Worm (Caenorhabditis elegans) whole organism, L4 larva: Measurements from ENCODE around the gene T23G5.2.

ENCODE experiments used
- F49E8.2 ChIP-seq: sonication (generic microtip); optimal IDR thresholded peaks from 2 replicates; lab custom pipeline; 2016; ENCODE audit warnings: missing compliant biosample characterization, mild to moderate bottlenecking, missing genetic modification characterization, borderline replicate concordance
- aha-1 ChIP-seq: fragments of 150-350 bp; peaks from one replicate; lab custom pipeline; 2014; ENCODE audit warnings: missing biosample characterization, missing genetic modification characterization
- attf-4 ChIP-seq: sonication (generic microtip); optimal IDR thresholded peaks from 3 replicates; lab custom pipeline; 2017; ENCODE audit warnings: missing biosample characterization, missing genetic modification characterization
- ceh-62 ChIP-seq: sonication (generic microtip); optimal IDR thresholded peaks from 2 replicates; lab custom pipeline; 2017; ENCODE audit warnings: missing biosample characterization, missing genetic modification characterization
- ceh-82 ChIP-seq: sonication (generic microtip); optimal IDR thresholded peaks from 2 replicates; lab custom pipeline; 2017; ENCODE audit warnings: missing biosample characterization, missing genetic modification characterization
- ctbp-1 ChIP-seq: fragments of 200-800 bp; sonication (Bioruptor generic); IDR thresholded peaks from 2 replicates; pipeline ENCODE4 v1.3.6; 2022; ENCODE audit warnings: missing genetic modification reagents, missing genetic modification characterization, missing compliant biosample characterization
- daf-16 ChIP-seq, 3 experiments: sonication (generic microtip); optimal IDR thresholded peaks; 2 replicates each; lab custom pipeline; 2016 to 2017; ENCODE audit warnings: missing genetic modification characterization in 3 of 3, missing genetic modification reagents in 3 of 3, mild to moderate bottlenecking in 2 of 3, missing compliant biosample characterization in 2 of 3, missing biosample characterization in 1 of 3, moderate library complexity in 1 of 3
- daf-8 ChIP-seq: fragments of 200-800 bp; sonication (Bioruptor generic); IDR thresholded peaks from 2 replicates; pipeline ENCODE4 v1.3.6; 2022; ENCODE audit warnings: missing genetic modification characterization, missing compliant biosample characterization
- dmd-6 ChIP-seq: fragments of 200-800 bp; sonication (Bioruptor generic); IDR thresholded peaks from 2 replicates; pipeline ENCODE4 v1.3.6; 2022; ENCODE audit warnings: missing genetic modification reagents, missing genetic modification characterization, missing compliant biosample characterization
- dmd-8 ChIP-seq: fragments of 200-800 bp; sonication (Bioruptor generic); IDR thresholded peaks from 2 replicates; pipeline ENCODE4 v1.3.6; 2022; ENCODE audit warnings: missing genetic modification characterization, missing compliant biosample characterization
- dpl-1 ChIP-seq: fragments of 150-350 bp; optimal IDR thresholded peaks from 2 replicates; lab custom pipeline; 2014; ENCODE audit warnings: missing biosample characterization, missing genetic modification reagents, missing genetic modification characterization
- dve-1 ChIP-seq: sonication (generic microtip); optimal IDR thresholded peaks from 2 replicates; lab custom pipeline; 2017; ENCODE audit warnings: antibody characterized with exemption, mild to moderate bottlenecking, missing genetic modification characterization, missing compliant biosample characterization; ENCODE audit not compliant: insufficient read depth
- gei-8 ChIP-seq: fragments of 200-800 bp; sonication (Bioruptor generic); optimal IDR thresholded peaks from 2 replicates; lab custom pipeline; 2018; ENCODE audit warnings: mild to moderate bottlenecking, missing genetic modification characterization, missing compliant biosample characterization
- hlh-11 ChIP-seq: fragments of 200-800 bp; sonication (Bioruptor generic); optimal IDR thresholded peaks from 2 replicates; lab custom pipeline; 2018; ENCODE audit warnings: mild to moderate bottlenecking, missing genetic modification characterization, missing compliant biosample characterization
- hlh-30 ChIP-seq: sonication (generic microtip); optimal IDR thresholded peaks from 2 replicates; lab custom pipeline; 2017; ENCODE audit warnings: antibody characterized with exemption, mild to moderate bottlenecking, missing genetic modification characterization, missing compliant biosample characterization; ENCODE audit not compliant: insufficient read depth
- lim-7 ChIP-seq: fragments of 200-800 bp; sonication (Bioruptor generic); IDR thresholded peaks from 2 replicates; pipeline ENCODE4 v1.3.6; 2022; ENCODE audit warnings: missing genetic modification characterization, missing compliant biosample characterization
- lin-38 ChIP-seq: fragments of 200-800 bp; sonication (Bioruptor generic); IDR thresholded peaks from 2 replicates; pipeline ENCODE4 v1.3.6; 2022; ENCODE audit warnings: missing genetic modification reagents, missing genetic modification characterization, missing compliant biosample characterization
- lsy-2 ChIP-seq, 2 experiments: fragments of 150-350 bp in 1 of 2; sonication (generic microtip) in 1 of 2; optimal IDR thresholded peaks; 2 replicates each; lab custom pipeline; 2014 to 2017; ENCODE audit warnings: missing biosample characterization in 2 of 2, missing genetic modification characterization in 2 of 2
- mdl-1 ChIP-seq, 2 experiments: fragments of 150-350 bp in 1 of 2; sonication (generic microtip) in 1 of 2; optimal IDR thresholded peaks; 2 replicates each; lab custom pipeline; 2014 to 2017; ENCODE audit warnings: missing biosample characterization in 2 of 2, missing genetic modification characterization in 2 of 2
- mdt-29 ChIP-seq: fragments of 200-800 bp; sonication (Bioruptor generic); IDR thresholded peaks from 2 replicates; pipeline ENCODE4 v1.3.6; 2022; ENCODE audit warnings: missing genetic modification reagents, missing genetic modification characterization, missing compliant biosample characterization
- nhr-11 ChIP-seq: fragments of 150-350 bp; optimal IDR thresholded peaks from 2 replicates; lab custom pipeline; 2014; ENCODE audit warnings: missing biosample characterization, missing genetic modification characterization
- nhr-111 ChIP-seq: fragments of 200-800 bp; sonication (Bioruptor generic); optimal IDR thresholded peaks from 2 replicates; lab custom pipeline; 2018; ENCODE audit warnings: mild to moderate bottlenecking, missing genetic modification characterization, missing compliant biosample characterization
- nhr-25 ChIP-seq: sonication (generic microtip); optimal IDR thresholded peaks from 2 replicates; lab custom pipeline; 2017; ENCODE audit warnings: missing genetic modification characterization, mild to moderate bottlenecking, missing compliant biosample characterization, antibody characterized with exemption, moderate library complexity, borderline replicate concordance; ENCODE audit not compliant: insufficient read depth
- nhr-28 ChIP-seq: fragments of 150-350 bp; optimal IDR thresholded peaks from 2 replicates; lab custom pipeline; 2014; ENCODE audit warnings: missing biosample characterization, missing genetic modification characterization
- pqm-1 ChIP-seq: sonication (generic microtip); optimal IDR thresholded peaks from 2 replicates; lab custom pipeline; 2017; ENCODE audit warnings: missing biosample characterization, missing genetic modification characterization
- rbr-2 ChIP-seq: sonication (generic microtip); optimal IDR thresholded peaks from 2 replicates; lab custom pipeline; 2016; ENCODE audit warnings: missing genotype, missing genetic modification characterization, missing compliant biosample characterization
- skn-1 ChIP-seq: fragments of 150-350 bp; optimal IDR thresholded peaks from 2 replicates; lab custom pipeline; 2014; ENCODE audit warnings: missing biosample characterization, missing genetic modification characterization
- snpc-1.2 ChIP-seq: fragments of 200-800 bp; sonication (Bioruptor generic); IDR thresholded peaks from 2 replicates; pipeline ENCODE4 v1.3.6; 2022; ENCODE audit warnings: missing genetic modification reagents, missing genetic modification characterization, missing compliant biosample characterization
- tag-97 ChIP-seq: fragments of 200-800 bp; sonication (Bioruptor generic); IDR thresholded peaks from 2 replicates; pipeline ENCODE4 v1.3.6; 2022; ENCODE audit warnings: missing genetic modification characterization, missing compliant biosample characterization
- tra-1 ChIP-seq: fragments of 200-800 bp; sonication (Bioruptor generic); IDR thresholded peaks from 2 replicates; pipeline ENCODE4 v1.3.6; 2022; ENCODE audit warnings: missing genetic modification reagents, missing genetic modification characterization, missing compliant biosample characterization
- unc-39 ChIP-seq: sonication (generic microtip); optimal IDR thresholded peaks from 2 replicates; lab custom pipeline; 2017; ENCODE audit warnings: missing biosample characterization, missing genetic modification characterization
- unc-62 ChIP-seq, 3 experiments: fragments of 150-350 bp in 1 of 3; sonication (generic microtip); optimal IDR thresholded peaks in 2 of 3; peaks in 1 of 3; 1 replicate in 1 of 3; 2 replicates in 2 of 3; lab custom pipeline; 2014 to 2017; ENCODE audit warnings: missing biosample characterization in 3 of 3, missing genetic modification characterization in 3 of 3, missing genetic modification reagents in 3 of 3, missing genotype in 1 of 3
- zfp-3 ChIP-seq: fragments of 200-800 bp; sonication (Bioruptor generic); conservative IDR thresholded peaks from 2 replicates; pipeline ENCODE4 v1.3.6; 2022; ENCODE audit warnings: missing genetic modification reagents, missing genetic modification characterization, missing compliant biosample characterization
- ztf-7 ChIP-seq: fragments of 150-350 bp; optimal IDR thresholded peaks from 2 replicates; lab custom pipeline; 2014; ENCODE audit warnings: missing biosample characterization, missing genetic modification characterization

Gene T23G5.2

ce11 chrIII:9239983-9240382 lies 3.9 kb upstream of the T23G5.2 start, which contains the start of gene saeg-2 (continued):
- TF ChIP-seq dve-1 (peak; percentile 60), dpl-1 (GFP tag; lab: Kevin White, UChicago) (peak; percentile 31), skn-1 (tag; lab: Kevin White, UChicago) (no peak), aha-1 (tag; lab: Kevin White, UChicago) (peak; percentile 93), unc-39 (tag; lab: Kevin White, UChicago) (no peak), dmd-8 (no peak), dmd-6 (GFP tag; lab: Robert Waterston, UW) (peak; percentile 19; the same call in 1 of the 2 replicates), mdl-1 (tag; optimal IDR thresholded peaks at IDR 0.05; lab: Kevin White, UChicago) (peak in 1 of 2 experiments; percentile 71), lsy-2 (tag; optimal IDR thresholded peaks at IDR 0.05; lab: Kevin White, UChicago) (peak in 1 of 2 experiments; percentile 23), tra-1 (GFP tag; lab: Robert Waterston, UW) (no peak), rbr-2 (tag; lab: Kevin White, UChicago) (peak; percentile 34), nhr-25 (tag; lab: Kevin White, UChicago) (no peak), pqm-1 (peak; percentile 36), unc-62 (GFP tag; optimal IDR thresholded peaks at IDR 0.05 in 1 of 2; lab: Kevin White, UChicago) (no peak), unc-62 (tag; optimal IDR thresholded peaks at IDR 0.05; lab: Kevin White, UChicago) (no peak), hlh-30 (peak; percentile 31), gei-8 (GFP tag; lab: Kevin White, UChicago) (no peak), nhr-111 (GFP tag; lab: Kevin White, UChicago) (no peak)

ce11 chrIII:9237626-9238025 lies 1.5 kb upstream of the T23G5.2 start:
- TF ChIP-seq ztf-7 (tag; lab: Kevin White, UChicago) (no peak), hlh-11 (tag; lab: Kevin White, UChicago) (peak; percentile 23), daf-16 (GFP tag; optimal IDR thresholded peaks at IDR 0.05; lab: Kevin White, UChicago) (no peak), daf-16 (tag; optimal IDR thresholded peaks at IDR 0.05; lab: Kevin White, UChicago) (peak; percentile 85), dve-1 (peak; percentile 5), ceh-82 (tag; lab: Kevin White, UChicago) (no peak), pqm-1 (peak; percentile 74), tag-97 (GFP tag; lab: Robert Waterston, UW) (no peak), nhr-28 (peak; percentile 40)
- TF ChIP-seq, all 104 proteins: peak for 5

ce11 chrIII:9231173-9231572 lies 5.0 kb downstream of the T23G5.2 start, which contains the start of gene T23G5.3:
Gene T23G5.3 (minus strand): TSS chrIII:9231273.
- TF ChIP-seq mdt-29 (GFP tag; lab: Robert Waterston, UW) (no peak), ctbp-1 (GFP tag; lab: Robert Waterston, UW) (no peak), daf-8 (GFP tag; lab: Robert Waterston, UW) (no peak), attf-4 (tag; lab: Kevin White, UChicago) (no peak), snpc-1.2 (GFP tag; lab: Robert Waterston, UW) (no peak), lim-7 (GFP tag; lab: Robert Waterston, UW) (no peak), aha-1 (tag; lab: Kevin White, UChicago) (peak; percentile 56)

ce11 chrIII:9228722-9229121 lies 7.4 kb downstream of the T23G5.2 start, which contains the start of gene rnr-1:
Gene rnr-1 (minus strand): TSS chrIII:9228798.
- no peak for TF ChIP-seq ceh-62 (tag; lab: Kevin White, UChicago)
- peak; percentile 39 for TF ChIP-seq F49E8.2 (tag; lab: Kevin White, UChicago)
- TF ChIP-seq aha-1 (tag; lab: Kevin White, UChicago) = peak; percentile 59
- no peak for TF ChIP-seq unc-39 (tag; lab: Kevin White, UChicago)
- no peak for TF ChIP-seq zfp-3 (GFP tag; lab: Robert Waterston, UW)
- TF ChIP-seq lin-38 (GFP tag; lab: Robert Waterston, UW) = peak; percentile 45; the same call in 1 of the 2 replicates
- TF ChIP-seq lsy-2 (tag; optimal IDR thresholded peaks at IDR 0.05; lab: Kevin White, UChicago) = peak in 1 of 2 experiments; percentile 59
- TF ChIP-seq nhr-11 (tag; lab: Kevin White, UChicago) = no peak
